Worm (Caenorhabditis elegans) whole organism, L4 larva: ENCODE measurements around the gene B0464.6.

Experiments used
- D1046.2 ChIP-seq: fragments of 200-800 bp; sonication (Bioruptor generic); IDR thresholded peaks from 2 replicates; pipeline ENCODE4 v1.3.6; 2022; ENCODE audit warnings: missing genetic modification characterization, missing compliant biosample characterization
- F44E2.7 ChIP-seq: fragments of 200-800 bp; sonication (Bioruptor generic); IDR thresholded peaks from 2 replicates; pipeline ENCODE4 v2.1.2; 2022; ENCODE audit warnings: missing genetic modification characterization, missing compliant biosample characterization
- ZK337.2 ChIP-seq: fragments of 200-800 bp; sonication (Bioruptor generic); IDR thresholded peaks from 2 replicates; pipeline ENCODE4 v1.3.6; 2022; ENCODE audit warnings: missing genetic modification reagents, missing genetic modification characterization, missing compliant biosample characterization
- attf-4 ChIP-seq: sonication (generic microtip); optimal IDR thresholded peaks from 3 replicates; lab custom pipeline; 2017; ENCODE audit warnings: missing biosample characterization, missing genetic modification characterization
- ceh-62 ChIP-seq: sonication (generic microtip); optimal IDR thresholded peaks from 2 replicates; lab custom pipeline; 2017; ENCODE audit warnings: missing biosample characterization, missing genetic modification characterization
- ces-1 ChIP-seq: fragments of 150-350 bp; sonication (generic microtip); optimal IDR thresholded peaks from 4 replicates; lab custom pipeline; 2014; ENCODE audit warnings: missing biosample characterization, missing genetic modification reagents, missing genetic modification characterization
- daf-16 ChIP-seq, 3 experiments: sonication (generic microtip); optimal IDR thresholded peaks; 2 replicates each; lab custom pipeline; 2016 to 2017; ENCODE audit warnings: missing genetic modification characterization in 3 of 3, missing genetic modification reagents in 3 of 3, mild to moderate bottlenecking in 2 of 3, missing compliant biosample characterization in 2 of 3, missing biosample characterization in 1 of 3, moderate library complexity in 1 of 3
- dmd-6 ChIP-seq: fragments of 200-800 bp; sonication (Bioruptor generic); IDR thresholded peaks from 2 replicates; pipeline ENCODE4 v1.3.6; 2022; ENCODE audit warnings: missing genetic modification reagents, missing genetic modification characterization, missing compliant biosample characterization
- dpl-1 ChIP-seq: fragments of 150-350 bp; optimal IDR thresholded peaks from 2 replicates; lab custom pipeline; 2014; ENCODE audit warnings: missing biosample characterization, missing genetic modification reagents, missing genetic modification characterization
- duxl-1 ChIP-seq: sonication (generic microtip); optimal IDR thresholded peaks from 2 replicates; lab custom pipeline; 2016; ENCODE audit warnings: mild to moderate bottlenecking, missing genetic modification characterization, moderate library complexity, missing compliant biosample characterization; ENCODE audit not compliant: poor library complexity
- dve-1 ChIP-seq: sonication (generic microtip); optimal IDR thresholded peaks from 2 replicates; lab custom pipeline; 2017; ENCODE audit warnings: antibody characterized with exemption, mild to moderate bottlenecking, missing genetic modification characterization, missing compliant biosample characterization; ENCODE audit not compliant: insufficient read depth
- egl-43 ChIP-seq: fragments of 200-800 bp; sonication (Bioruptor generic); IDR thresholded peaks from 2 replicates; pipeline ENCODE4 v1.3.6; 2022; ENCODE audit warnings: missing genetic modification reagents, missing genetic modification characterization, missing compliant biosample characterization
- gei-8 ChIP-seq: fragments of 200-800 bp; sonication (Bioruptor generic); optimal IDR thresholded peaks from 2 replicates; lab custom pipeline; 2018; ENCODE audit warnings: mild to moderate bottlenecking, missing genetic modification characterization, missing compliant biosample characterization
- hif-1 ChIP-seq, 2 experiments: sonication (generic microtip); optimal IDR thresholded peaks; 2 replicates each; lab custom pipeline; 2016 to 2017; ENCODE audit warnings: missing compliant biosample characterization in 2 of 2, missing genetic modification characterization in 2 of 2, missing genetic modification reagents in 2 of 2, missing genotype in 2 of 2, mild to moderate bottlenecking in 1 of 2
- hlh-11 ChIP-seq: fragments of 200-800 bp; sonication (Bioruptor generic); optimal IDR thresholded peaks from 2 replicates; lab custom pipeline; 2018; ENCODE audit warnings: mild to moderate bottlenecking, missing genetic modification characterization, missing compliant biosample characterization
- hlh-30 ChIP-seq: sonication (generic microtip); optimal IDR thresholded peaks from 2 replicates; lab custom pipeline; 2017; ENCODE audit warnings: antibody characterized with exemption, mild to moderate bottlenecking, missing genetic modification characterization, missing compliant biosample characterization; ENCODE audit not compliant: insufficient read depth
- lin-38 ChIP-seq: fragments of 200-800 bp; sonication (Bioruptor generic); IDR thresholded peaks from 2 replicates; pipeline ENCODE4 v1.3.6; 2022; ENCODE audit warnings: missing genetic modification reagents, missing genetic modification characterization, missing compliant biosample characterization
- lsy-2 ChIP-seq, 2 experiments: fragments of 150-350 bp in 1 of 2; sonication (generic microtip) in 1 of 2; optimal IDR thresholded peaks; 2 replicates each; lab custom pipeline; 2014 to 2017; ENCODE audit warnings: missing biosample characterization in 2 of 2, missing genetic modification characterization in 2 of 2
- madf-5 ChIP-seq, 2 experiments: fragments of 200-800 bp; sonication (Bioruptor generic); IDR thresholded peaks; 2 replicates each; pipeline ENCODE4 v1.3.6; 2022; ENCODE audit warnings: missing compliant biosample characterization in 2 of 2, missing genetic modification characterization in 2 of 2
- mep-1 ChIP-seq: fragments of 150-350 bp; sonication (generic microtip); optimal IDR thresholded peaks from 3 replicates; lab custom pipeline; 2014; ENCODE audit warnings: missing biosample characterization, missing genetic modification characterization
- mes-2 ChIP-seq: sonication (generic microtip); optimal IDR thresholded peaks from 2 replicates; lab custom pipeline; 2016; ENCODE audit warnings: missing genotype, mild to moderate bottlenecking, missing genetic modification characterization, missing compliant biosample characterization; ENCODE audit not compliant: poor library complexity, severe bottlenecking
- nhr-102 ChIP-seq: sonication (generic microtip); optimal IDR thresholded peaks from 2 replicates; lab custom pipeline; 2016; ENCODE audit warnings: mild to moderate bottlenecking, missing genetic modification characterization, moderate library complexity, missing compliant biosample characterization
- nhr-11 ChIP-seq: fragments of 150-350 bp; optimal IDR thresholded peaks from 2 replicates; lab custom pipeline; 2014; ENCODE audit warnings: missing biosample characterization, missing genetic modification characterization
- nhr-25 ChIP-seq: sonication (generic microtip); optimal IDR thresholded peaks from 2 replicates; lab custom pipeline; 2017; ENCODE audit warnings: missing genetic modification characterization, mild to moderate bottlenecking, missing compliant biosample characterization, antibody characterized with exemption, moderate library complexity, borderline replicate concordance; ENCODE audit not compliant: insufficient read depth
- nhr-28 ChIP-seq: fragments of 150-350 bp; optimal IDR thresholded peaks from 2 replicates; lab custom pipeline; 2014; ENCODE audit warnings: missing biosample characterization, missing genetic modification characterization
- pha-4 ChIP-seq, 2 experiments: fragments of 150-350 bp in 1 of 2; fragments of 200-800 bp in 1 of 2; sonication (Bioruptor generic) in 1 of 2; IDR thresholded peaks in 1 of 2; optimal IDR thresholded peaks in 1 of 2; 2 replicates each; pipeline versions ENCODE4 v1.3.6 to Lab custom; 2014 to 2022; ENCODE audit warnings: missing genetic modification characterization in 2 of 2, missing genetic modification reagents in 2 of 2, missing biosample characterization in 1 of 2, missing compliant biosample characterization in 1 of 2
- rbr-2 ChIP-seq: sonication (generic microtip); optimal IDR thresholded peaks from 2 replicates; lab custom pipeline; 2016; ENCODE audit warnings: missing genotype, missing genetic modification characterization, missing compliant biosample characterization
- skn-1 ChIP-seq: fragments of 150-350 bp; optimal IDR thresholded peaks from 2 replicates; lab custom pipeline; 2014; ENCODE audit warnings: missing biosample characterization, missing genetic modification characterization
- tag-97 ChIP-seq: fragments of 200-800 bp; sonication (Bioruptor generic); IDR thresholded peaks from 2 replicates; pipeline ENCODE4 v1.3.6; 2022; ENCODE audit warnings: missing genetic modification characterization, missing compliant biosample characterization
- unc-130 ChIP-seq: sonication (generic microtip); optimal IDR thresholded peaks from 2 replicates; lab custom pipeline; 2016; ENCODE audit warnings: missing genetic modification reagents, missing genetic modification characterization, missing compliant biosample characterization
- zag-1 ChIP-seq: fragments of 150-350 bp; optimal IDR thresholded peaks from 2 replicates; lab custom pipeline; 2014; ENCODE audit warnings: missing biosample characterization, missing genetic modification characterization
- zfp-3 ChIP-seq: fragments of 200-800 bp; sonication (Bioruptor generic); conservative IDR thresholded peaks from 2 replicates; pipeline ENCODE4 v1.3.6; 2022; ENCODE audit warnings: missing genetic modification reagents, missing genetic modification characterization, missing compliant biosample characterization
- zip-2 ChIP-seq: fragments of 150-350 bp; optimal IDR thresholded peaks from 2 replicates; lab custom pipeline; 2014; ENCODE audit warnings: missing biosample characterization, missing genetic modification characterization

Gene B0464.6

DNA sequence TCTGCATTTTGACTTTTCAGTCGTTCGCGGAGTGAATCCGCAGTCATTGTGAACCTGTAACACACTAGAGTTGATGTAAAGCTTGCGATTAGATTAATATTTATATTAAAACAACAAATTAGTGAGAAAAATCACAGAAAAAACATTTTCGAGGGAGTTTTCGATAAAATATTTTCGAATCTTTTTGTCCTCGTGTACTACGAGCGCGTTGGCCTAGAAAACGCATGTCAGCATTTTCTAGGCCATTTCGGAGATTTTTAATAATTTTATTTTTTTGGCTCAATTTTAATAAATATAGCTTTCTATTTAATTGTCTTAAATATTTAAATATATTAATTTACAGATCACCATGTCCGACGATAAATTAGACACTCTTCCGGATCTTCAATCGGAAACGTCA is 341 bp downstream of the B0464.6 start, which contains the start of gene B0464.9:
Gene B0464.9, plus strand, starts transcription at position 344 of the 400 bp plus-strand sequence.
- TF ChIP-seq skn-1 (tag; lab: Kevin White, UChicago) = no peak
- TF ChIP-seq mep-1 (tag; lab: Kevin White, UChicago) = peak; percentile 36
- TF ChIP-seq dve-1 (tag; lab: Kevin White, UChicago) = peak; percentile 51
- TF ChIP-seq zip-2 (tag; lab: Kevin White, UChicago) = no peak
- TF ChIP-seq dpl-1 (GFP tag; lab: Kevin White, UChicago) = peak; percentile 78
- TF ChIP-seq nhr-102 (tag; lab: Kevin White, UChicago) = peak; percentile 30
- peak; percentile 85 for TF ChIP-seq unc-130 (GFP tag; lab: Kevin White, UChicago)
- no peak for TF ChIP-seq pha-4 (GFP tag; IDR thresholded peaks at IDR 0.05; lab: Robert Waterston, UW)
- no peak for TF ChIP-seq pha-4 (tag; optimal IDR thresholded peaks at IDR 0.05; lab: Kevin White, UChicago)
- TF ChIP-seq dmd-6 (GFP tag; lab: Robert Waterston, UW) = peak; percentile 40
- no peak for TF ChIP-seq madf-5 (GFP tag; IDR thresholded peaks at IDR 0.05; lab: Robert Waterston, UW)
- TF ChIP-seq gei-8 (GFP tag; lab: Kevin White, UChicago) = no peak
- peak; percentile 16 for TF ChIP-seq hlh-11 (tag; lab: Kevin White, UChicago)
- no peak for TF ChIP-seq nhr-25 (tag; lab: Kevin White, UChicago)
- no peak for TF ChIP-seq attf-4 (tag; lab: Kevin White, UChicago)
- TF ChIP-seq ces-1 (GFP tag; lab: Kevin White, UChicago) = no peak
- TF ChIP-seq D1046.2 (GFP tag; lab: Robert Waterston, UW) = no peak
- peak; percentile 13 for TF ChIP-seq rbr-2
- TF ChIP-seq daf-16 (GFP tag; optimal IDR thresholded peaks at IDR 0.05; lab: Kevin White, UChicago) = no peak
- TF ChIP-seq daf-16 (tag; optimal IDR thresholded peaks at IDR 0.05; lab: Kevin White, UChicago) = peak; percentile 14
- peak; percentile 77 for TF ChIP-seq lin-38
- TF ChIP-seq tag-97 (GFP tag; lab: Robert Waterston, UW) = no peak
- TF ChIP-seq zag-1 (tag; lab: Kevin White, UChicago) = no peak
- TF ChIP-seq ceh-62 (tag; lab: Kevin White, UChicago) = no peak
- peak in 1 of 2 experiments; percentile 80 for TF ChIP-seq lsy-2 (tag; optimal IDR thresholded peaks at IDR 0.05; lab: Kevin White, UChicago)
- peak in 1 of 2 experiments; percentile 78 for TF ChIP-seq hif-1 (tag; optimal IDR thresholded peaks at IDR 0.05; lab: Kevin White, UChicago)
- TF ChIP-seq hlh-30 = no peak
- TF ChIP-seq nhr-28 (tag; lab: Kevin White, UChicago) = peak; percentile 14
- TF ChIP-seq duxl-1 (tag; lab: Kevin White, UChicago) = peak; percentile 68
- TF ChIP-seq mes-2 (tag; lab: Kevin White, UChicago) = peak; percentile 96
- no peak for TF ChIP-seq F44E2.7 (GFP tag; lab: Robert Waterston, UW)

DNA sequence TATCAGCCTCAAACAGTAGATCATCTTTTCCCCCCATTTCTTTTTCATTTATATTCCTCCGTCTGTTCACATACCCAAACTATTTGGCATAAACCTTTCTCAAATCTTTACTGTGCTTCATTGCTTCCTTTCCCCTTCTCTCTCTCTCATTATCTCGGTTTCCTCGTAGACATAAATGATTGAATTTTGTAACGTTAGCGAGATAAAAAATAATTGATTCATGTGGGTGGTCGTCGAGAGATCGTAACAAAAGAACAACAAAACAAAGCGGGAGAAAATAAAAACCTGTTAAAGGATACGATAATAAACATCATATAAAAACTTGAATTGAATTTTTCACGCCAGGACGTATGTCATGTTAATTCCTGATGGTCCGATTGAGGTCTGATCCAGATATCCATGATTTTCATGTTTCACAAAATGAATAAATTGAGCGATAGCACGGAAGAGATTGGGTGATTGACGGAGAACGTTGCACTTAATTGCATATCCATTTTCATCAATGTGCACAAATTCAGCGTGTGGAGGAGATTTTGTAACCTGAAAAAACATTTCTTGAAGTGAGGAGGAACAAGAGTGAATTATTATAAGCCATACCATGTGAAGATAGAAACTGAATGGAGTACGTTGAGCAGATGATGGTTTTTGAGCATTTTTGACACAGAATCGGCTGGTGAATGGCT is 2.8 kb downstream of the B0464.6 start:
- TF ChIP-seq zfp-3 (no peak), rbr-2 (peak; percentile 10), lsy-2 (tag; optimal IDR thresholded peaks at IDR 0.05; lab: Kevin White, UChicago) (peak in 1 of 2 experiments; percentile 44), daf-16 (GFP tag; optimal IDR thresholded peaks at IDR 0.05; lab: Kevin White, UChicago) (no peak), daf-16 (tag; optimal IDR thresholded peaks at IDR 0.05; lab: Kevin White, UChicago) (peak; percentile 21), hlh-30 (peak; percentile 25), mes-2 (tag; lab: Kevin White, UChicago) (peak; percentile 13), mep-1 (tag; lab: Kevin White, UChicago) (no peak), D1046.2 (GFP tag; lab: Robert Waterston, UW) (0 out of 2 replicates have a peak, but pooled peaks have one; percentile 9), duxl-1 (tag; lab: Kevin White, UChicago) (no peak), unc-130 (GFP tag; lab: Kevin White, UChicago) (no peak), egl-43 (GFP tag; lab: Robert Waterston, UW) (no peak), ZK337.2 (GFP tag; lab: Robert Waterston, UW) (no peak), dve-1 (tag; lab: Kevin White, UChicago) (peak; percentile 6), nhr-11 (tag; lab: Kevin White, UChicago) (no peak), dmd-6 (GFP tag; lab: Robert Waterston, UW) (no peak)
